Worm (Caenorhabditis elegans): ENCODE data around the gene Y5H2A.4.

DNA sequence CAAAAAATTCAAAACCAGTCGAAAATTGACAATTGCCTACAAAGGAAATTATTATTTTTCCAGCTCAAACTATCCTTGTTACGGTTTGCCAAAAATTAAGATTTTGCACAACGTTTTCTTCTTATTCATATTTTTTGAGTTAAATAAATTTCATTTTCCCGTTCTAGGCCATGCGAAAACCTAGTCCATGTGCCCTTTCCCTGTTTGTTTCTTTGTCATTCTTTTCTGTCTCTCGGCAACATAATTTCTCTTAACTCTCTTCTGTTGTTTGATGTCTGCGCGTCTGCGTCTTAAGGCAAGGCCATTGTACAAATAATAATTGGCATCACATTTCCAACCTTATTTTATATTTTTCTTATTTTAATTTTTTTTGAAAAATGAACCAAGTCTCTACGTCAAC lies 7.3 kb upstream of the Y5H2A.4 start, which contains the start of gene nhr-228:
- no peak for TF ChIP-seq mls-2 (tag; optimal IDR thresholded peaks at IDR 0.05)
- no peak for TF ChIP-seq nhr-28 (tag; optimal IDR thresholded peaks at IDR 0.05)
- no peak for TF ChIP-seq elt-1 (tag; optimal IDR thresholded peaks at IDR 0.05; ENCODE audit: borderline replicate concordance, insufficient read depth)
- no peak for TF ChIP-seq nhr-2 (tag; optimal IDR thresholded peaks at IDR 0.05)
- TF ChIP-seq mep-1 (tag; optimal IDR thresholded peaks at IDR 0.05), result peak; percentile 40
- TF ChIP-seq ztf-11 (tag; optimal IDR thresholded peaks at IDR 0.05), result no peak
- no peak for TF ChIP-seq snpc-4 (tag; optimal IDR thresholded peaks at IDR 0.05)
- peak; percentile 14 for TF ChIP-seq pha-4 (tag; optimal IDR thresholded peaks at IDR 0.05)
- no peak for TF ChIP-seq elt-3 (tag; optimal IDR thresholded peaks at IDR 0.05)
- TF ChIP-seq lin-13 (tag; optimal IDR thresholded peaks at IDR 0.05), result no peak
- TF ChIP-seq hlh-1 (tag; optimal IDR thresholded peaks at IDR 0.05), result no peak
- no peak for TF ChIP-seq nhr-76 (tag; optimal IDR thresholded peaks at IDR 0.05)
- no peak for TF ChIP-seq drap-1 (GFP tag; optimal IDR thresholded peaks at IDR 0.05)

All from whole organism, mixed stage, embryonic.